Worm (Caenorhabditis elegans): ENCODE data around the gene ergi-2.

ergi-2 gene

ce11 chrX:15053223-15053933 is 46.3 kb upstream of the ergi-2 start, which contains the start of gene H03G16.1:
H03G16.1 (plus strand) TSS chrX:15053883.
- TF ChIP-seq ceh-63 (GFP tag; optimal IDR thresholded peaks at IDR 0.05) (no peak), efl-1 (optimal IDR thresholded peaks at IDR 0.05) (no peak), efl-1 (GFP tag; optimal IDR thresholded peaks at IDR 0.05 in 1 of 2) (peak in 1 of 2 experiments; percentile 67)

ce11 chrX:15052385-15052784 is 45.3 kb upstream of the ergi-2 start, which contains the start of gene H03G16.6:
H03G16.6 (plus strand) TSS chrX:15052685.
- TF ChIP-seq isw-1 (GFP tag; IDR thresholded peaks at IDR 0.05) = no peak
- TF ChIP-seq nhr-11 (tag; optimal IDR thresholded peaks at IDR 0.05) = no peak
- no peak for TF ChIP-seq zag-1 (tag; optimal IDR thresholded peaks at IDR 0.05)
- no peak for TF ChIP-seq grh-1 (GFP tag; IDR thresholded peaks at IDR 0.05)
- no peak for TF ChIP-seq lin-35 (GFP tag; optimal IDR thresholded peaks at IDR 0.05)
- TF ChIP-seq lin-39 (tag; optimal IDR thresholded peaks at IDR 0.05) = no peak
- TF ChIP-seq elt-2 (tag; optimal IDR thresholded peaks at IDR 0.05) = no peak
- TF ChIP-seq pqm-1 (tag; optimal IDR thresholded peaks at IDR 0.05) = no peak
- TF ChIP-seq alr-1 (tag; optimal IDR thresholded peaks at IDR 0.05; ENCODE audit: borderline replicate concordance) = no peak
- no peak for TF ChIP-seq lsy-2 (tag; optimal IDR thresholded peaks at IDR 0.05)
- no peak for TF ChIP-seq aly-2 (tag; optimal IDR thresholded peaks at IDR 0.05)
- no peak for TF ChIP-seq xbp-1 (tag; optimal IDR thresholded peaks at IDR 0.05)

ce11 chrX:15050006-15050405 is 42.9 kb upstream of the ergi-2 start:
- TF ChIP-seq hlh-4 (tag; optimal IDR thresholded peaks at IDR 0.05) (no peak), irx-1 (tag; optimal IDR thresholded peaks at IDR 0.05) (no peak), ceh-90 (tag; optimal IDR thresholded peaks at IDR 0.05) (no peak), lsy-2 (tag; optimal IDR thresholded peaks at IDR 0.05) (no peak), egl-13 (tag; optimal IDR thresholded peaks at IDR 0.05) (no peak), nhr-28 (tag; optimal IDR thresholded peaks at IDR 0.05) (no peak), nhr-76 (tag; optimal IDR thresholded peaks at IDR 0.05) (no peak), tlp-1 (tag; optimal IDR thresholded peaks at IDR 0.05) (no peak), lin-14 (GFP tag; optimal IDR thresholded peaks at IDR 0.05) (no peak), sup-37 (GFP tag; optimal IDR thresholded peaks at IDR 0.05) (no peak)

ce11 chrX:15047541-15047940 is 40.4 kb upstream of the ergi-2 start:
- TF ChIP-seq egl-13 (tag; optimal IDR thresholded peaks at IDR 0.05) (no peak), zag-1 (tag; optimal IDR thresholded peaks at IDR 0.05) (no peak), nhr-90 (tag; optimal IDR thresholded peaks at IDR 0.05; ENCODE audit: poor library complexity) (no peak), C34B4.2 (tag; optimal IDR thresholded peaks at IDR 0.05) (no peak), fos-1 (tag; optimal IDR thresholded peaks at IDR 0.05) (no peak), hpl-2 (GFP tag; optimal IDR thresholded peaks at IDR 0.05) (no peak), Y116A8C.19 (tag; optimal IDR thresholded peaks at IDR 0.05; ENCODE audit: borderline replicate concordance) (no peak), ztf-4 (tag; optimal IDR thresholded peaks at IDR 0.05) (no peak), nhr-47 (tag; optimal IDR thresholded peaks at IDR 0.05) (no peak), lin-15B (tag; optimal IDR thresholded peaks at IDR 0.05) (no peak), nhr-237 (tag; optimal IDR thresholded peaks at IDR 0.05) (no peak), nhr-85 (tag) (no peak), nhr-11 (tag; optimal IDR thresholded peaks at IDR 0.05) (no peak), rnt-1 (tag; optimal IDR thresholded peaks at IDR 0.05) (no peak), pax-3 (tag; optimal IDR thresholded peaks at IDR 0.05) (no peak), blmp-1 (tag; optimal IDR thresholded peaks at IDR 0.05) (no peak)
